Worm (Caenorhabditis elegans) whole organism, early embryonic: ENCODE measurements around the gene ets-5.

Experiments
- B0310.2 ChIP-seq: sonication (generic microtip); optimal IDR thresholded peaks from 2 replicates; lab custom pipeline; 2016; ENCODE audit warnings: mild to moderate bottlenecking, missing genetic modification characterization, missing compliant biosample characterization
- F13C5.2 ChIP-seq: sonication (generic microtip); optimal IDR thresholded peaks from 2 replicates; lab custom pipeline; 2017; ENCODE audit warnings: mild to moderate bottlenecking, missing genetic modification characterization, inconsistent platforms, missing compliant biosample characterization
- aly-1 ChIP-seq: sonication (generic microtip); optimal IDR thresholded peaks from 2 replicates; lab custom pipeline; 2016; ENCODE audit warnings: missing genetic modification characterization, missing compliant biosample characterization
- ama-1 ChIP-seq: fragments of 150-350 bp; optimal IDR thresholded peaks from 2 replicates; lab custom pipeline; 2014
- ceh-13 ChIP-seq: fragments of 200-800 bp; sonication (Bioruptor generic); optimal IDR thresholded peaks from 2 replicates; lab custom pipeline; 2018; ENCODE audit warnings: mild to moderate bottlenecking, missing genetic modification characterization, missing compliant biosample characterization
- ceh-36 ChIP-seq: sonication (generic microtip); optimal IDR thresholded peaks from 2 replicates; lab custom pipeline; 2016; ENCODE audit warnings: missing genetic modification characterization, inconsistent platforms, missing compliant biosample characterization
- ets-7 ChIP-seq: sonication (generic microtip); optimal IDR thresholded peaks from 2 replicates; lab custom pipeline; 2016; ENCODE audit warnings: missing genotype, missing genetic modification characterization, missing compliant biosample characterization
- flt-1 ChIP-seq: fragments of 200-800 bp; sonication (Bioruptor generic); IDR thresholded peaks from 2 replicates; pipeline ENCODE4 v1.3.6; 2022; ENCODE audit warnings: missing genetic modification characterization, missing compliant biosample characterization
- hmbx-1 ChIP-seq: sonication (generic microtip); optimal IDR thresholded peaks from 2 replicates; lab custom pipeline; 2016; ENCODE audit warnings: mild to moderate bottlenecking, missing genetic modification characterization, missing compliant biosample characterization
- hmg-4 ChIP-seq: fragments of 200-800 bp; sonication (Bioruptor generic); optimal IDR thresholded peaks from 2 replicates; lab custom pipeline; 2018; ENCODE audit warnings: mild to moderate bottlenecking, missing genetic modification characterization, missing compliant biosample characterization
- hnd-1 ChIP-seq: sonication (generic microtip); optimal IDR thresholded peaks from 2 replicates; lab custom pipeline; 2016; ENCODE audit warnings: missing genetic modification characterization, missing compliant biosample characterization
- pes-1 ChIP-seq: fragments of 200-800 bp; sonication (Bioruptor generic); IDR thresholded peaks from 2 replicates; pipeline ENCODE4 v1.3.6; 2022; ENCODE audit warnings: missing genetic modification reagents, missing genetic modification characterization, missing compliant biosample characterization
- scrt-1 ChIP-seq: fragments of 200-800 bp; sonication (Bioruptor generic); IDR thresholded peaks from 2 replicates; pipeline ENCODE4 v1.3.6; 2022; ENCODE audit warnings: missing genetic modification characterization, missing compliant biosample characterization
- sea-1 ChIP-seq: fragments of 200-800 bp; sonication (Bioruptor generic); conservative IDR thresholded peaks from 2 replicates; pipeline ENCODE4 v1.3.6; 2022; ENCODE audit warnings: missing genetic modification characterization, missing compliant biosample characterization
- tbx-11 ChIP-seq: fragments of 200-800 bp; sonication (Bioruptor generic); IDR thresholded peaks from 2 replicates; pipeline ENCODE4 v1.3.6; 2022; ENCODE audit warnings: missing genetic modification characterization, missing compliant biosample characterization
- tbx-37 ChIP-seq: fragments of 200-800 bp; sonication (Bioruptor generic); conservative IDR thresholded peaks from 2 replicates; pipeline ENCODE4 v1.3.6; 2022; ENCODE audit warnings: missing genetic modification reagents, missing genetic modification characterization, missing compliant biosample characterization
- tra-4 ChIP-seq: sonication (generic microtip); optimal IDR thresholded peaks from 2 replicates; lab custom pipeline; 2017; ENCODE audit warnings: missing genetic modification characterization, missing compliant biosample characterization

ets-5 gene

DNA sequence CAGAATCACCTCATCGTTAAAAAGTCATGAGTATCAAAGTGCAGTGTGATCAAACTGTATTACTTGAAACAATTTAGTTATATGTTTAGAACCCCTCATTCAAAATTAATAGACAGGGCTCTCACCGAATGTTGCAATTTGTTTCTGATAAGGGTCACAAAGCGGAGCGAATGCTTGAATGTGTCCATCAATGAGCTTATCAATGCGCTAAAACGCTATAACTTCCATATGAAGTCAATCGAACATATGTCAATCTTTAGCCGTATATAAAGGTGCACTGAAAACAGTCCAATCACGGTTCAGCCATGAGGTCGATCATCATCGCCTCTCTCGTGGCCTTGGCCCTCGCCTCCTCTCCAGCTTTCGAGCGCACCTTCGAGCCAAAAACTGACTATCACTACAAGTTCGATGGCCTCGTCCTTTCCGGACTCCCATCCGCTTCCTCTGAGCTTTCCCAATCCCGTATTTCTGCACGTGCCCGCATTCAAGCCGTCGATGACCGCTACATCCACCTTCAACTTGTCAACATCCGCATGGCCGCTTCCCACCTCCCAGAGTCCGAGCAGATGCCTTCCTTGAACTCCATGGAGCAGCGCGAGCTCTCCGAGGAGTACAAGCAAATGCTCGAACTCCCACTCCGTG is 16.5 kb upstream of the ets-5 start, which contains the start of gene vit-2:
vit-2 (plus strand) TSS at position 305 of the 642 bp plus-strand sequence.
- TF ChIP-seq tra-4 (tag; lab: Kevin White, UChicago) (no peak), ceh-36 (no peak), hmbx-1 (tag; lab: Kevin White, UChicago) (no peak), flt-1 (GFP tag; lab: Robert Waterston, UW) (no peak), aly-1 (tag; lab: Kevin White, UChicago) (no peak), B0310.2 (tag; lab: Kevin White, UChicago) (no peak), hnd-1 (tag; lab: Kevin White, UChicago) (no peak), hmg-4 (GFP tag; lab: Kevin White, UChicago) (no peak), tbx-37 (GFP tag; lab: Robert Waterston, UW) (no peak), tbx-11 (GFP tag; lab: Robert Waterston, UW) (no peak)

DNA sequence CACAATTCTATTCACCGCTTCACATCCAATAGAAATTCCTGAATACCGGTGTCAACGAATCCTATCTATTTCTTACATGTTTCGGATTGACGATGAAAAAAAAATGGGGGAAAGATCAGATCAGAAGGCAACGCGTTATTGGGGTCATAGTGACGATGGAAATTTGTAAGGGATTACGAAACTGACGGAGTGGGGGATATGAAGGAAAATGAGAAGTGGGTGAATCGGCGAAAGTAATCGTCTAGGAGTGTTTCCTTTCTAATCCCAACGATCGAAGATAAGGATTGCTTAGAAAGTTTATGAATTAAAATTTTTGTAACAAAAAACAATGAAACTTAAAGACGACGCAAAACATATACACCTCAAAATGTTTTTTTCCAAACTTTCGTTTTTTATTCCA is 14.6 kb upstream of the ets-5 start:
- TF ChIP-seq tra-4 (tag; lab: Kevin White, UChicago) (no peak), flt-1 (GFP tag; lab: Robert Waterston, UW) (no peak), sea-1 (GFP tag; lab: Robert Waterston, UW) (no peak), tbx-11 (GFP tag; lab: Robert Waterston, UW) (no peak), aly-1 (tag; lab: Kevin White, UChicago) (no peak), hmbx-1 (tag; lab: Kevin White, UChicago) (no peak), ceh-36 (no peak), ets-7 (tag; lab: Kevin White, UChicago) (no peak), hmg-4 (GFP tag; lab: Kevin White, UChicago) (no peak), scrt-1 (GFP tag; lab: Robert Waterston, UW) (no peak), ama-1 (no peak), ceh-13 (GFP tag; lab: Kevin White, UChicago) (no peak), hnd-1 (tag; lab: Kevin White, UChicago) (no peak), F13C5.2 (tag; lab: Kevin White, UChicago) (no peak), B0310.2 (tag; lab: Kevin White, UChicago) (no peak), pes-1 (GFP tag; lab: Robert Waterston, UW) (no peak), tbx-37 (GFP tag; lab: Robert Waterston, UW) (no peak)

DNA sequence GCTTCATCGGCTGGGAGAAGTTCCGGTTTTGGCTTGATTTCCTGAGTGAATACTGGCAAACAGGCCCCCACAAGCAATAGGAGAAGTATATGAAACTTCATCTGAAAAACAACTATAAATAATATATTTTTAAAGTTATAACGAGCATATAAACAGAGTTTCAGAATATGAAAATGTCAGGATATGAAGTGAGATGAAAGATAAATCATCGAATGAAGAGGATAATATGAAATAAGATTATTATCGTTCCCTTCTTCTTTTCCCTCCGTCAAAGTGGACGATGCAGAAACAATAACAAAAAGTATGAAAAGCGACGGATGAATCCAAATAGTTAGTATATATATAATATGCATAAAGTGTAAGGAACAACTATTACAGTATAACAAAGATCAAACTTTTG is 12.6 kb upstream of the ets-5 start, which contains the start of gene acn-1:
acn-1 (minus strand) TSS at position 101 of the 400 bp plus-strand sequence.
- TF ChIP-seq tra-4 (tag; lab: Kevin White, UChicago) (no peak), hmbx-1 (tag; lab: Kevin White, UChicago) (no peak), scrt-1 (GFP tag; lab: Robert Waterston, UW) (no peak), tbx-37 (GFP tag; lab: Robert Waterston, UW) (no peak), hnd-1 (tag; lab: Kevin White, UChicago) (no peak), flt-1 (GFP tag; lab: Robert Waterston, UW) (no peak), ceh-36 (no peak), sea-1 (GFP tag; lab: Robert Waterston, UW) (no peak), ets-7 (tag; lab: Kevin White, UChicago) (no peak), ama-1 (no peak), hmg-4 (GFP tag; lab: Kevin White, UChicago) (no peak), F13C5.2 (tag; lab: Kevin White, UChicago) (no peak), tbx-11 (GFP tag; lab: Robert Waterston, UW) (no peak), aly-1 (tag; lab: Kevin White, UChicago) (no peak), pes-1 (GFP tag; lab: Robert Waterston, UW) (no peak), ceh-13 (GFP tag; lab: Kevin White, UChicago) (no peak)

DNA sequence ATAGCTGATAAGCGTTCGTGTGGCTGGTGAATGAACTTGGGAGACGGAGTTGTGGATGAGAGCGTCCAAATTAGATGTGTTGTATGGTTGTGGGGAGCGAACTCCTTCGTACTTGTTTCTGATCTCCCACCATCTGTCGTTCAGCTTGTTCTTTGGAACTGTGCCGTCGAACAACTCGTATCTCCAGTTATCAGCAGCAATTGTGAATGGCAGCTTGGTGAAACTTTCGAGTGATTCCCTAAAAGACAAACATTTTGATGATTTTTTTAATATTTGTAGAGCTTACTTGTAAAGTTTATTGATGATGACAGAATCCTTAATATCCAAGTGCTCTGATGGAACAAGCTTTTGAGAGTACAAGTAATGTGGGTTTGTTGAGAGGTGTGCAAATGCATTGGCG is 9.7 kb upstream of the ets-5 start:
- TF ChIP-seq hmbx-1 (tag; lab: Kevin White, UChicago), result no peak
- no peak for TF ChIP-seq tra-4 (tag; lab: Kevin White, UChicago)
- TF ChIP-seq tbx-37 (GFP tag; lab: Robert Waterston, UW), result no peak
- no peak for TF ChIP-seq hmg-4 (GFP tag; lab: Kevin White, UChicago)
- TF ChIP-seq ceh-13 (GFP tag; lab: Kevin White, UChicago), result no peak
- TF ChIP-seq ceh-36, result no peak
- TF ChIP-seq ama-1, result no peak
- TF ChIP-seq hnd-1 (tag; lab: Kevin White, UChicago), result no peak
- TF ChIP-seq scrt-1 (GFP tag; lab: Robert Waterston, UW), result no peak
- TF ChIP-seq B0310.2 (tag; lab: Kevin White, UChicago), result no peak
- TF ChIP-seq flt-1 (GFP tag; lab: Robert Waterston, UW), result no peak
- TF ChIP-seq aly-1 (tag; lab: Kevin White, UChicago), result no peak
- no peak for TF ChIP-seq tbx-11 (GFP tag; lab: Robert Waterston, UW)
- no peak for TF ChIP-seq sea-1 (GFP tag; lab: Robert Waterston, UW)
- no peak for TF ChIP-seq F13C5.2 (tag; lab: Kevin White, UChicago)

DNA sequence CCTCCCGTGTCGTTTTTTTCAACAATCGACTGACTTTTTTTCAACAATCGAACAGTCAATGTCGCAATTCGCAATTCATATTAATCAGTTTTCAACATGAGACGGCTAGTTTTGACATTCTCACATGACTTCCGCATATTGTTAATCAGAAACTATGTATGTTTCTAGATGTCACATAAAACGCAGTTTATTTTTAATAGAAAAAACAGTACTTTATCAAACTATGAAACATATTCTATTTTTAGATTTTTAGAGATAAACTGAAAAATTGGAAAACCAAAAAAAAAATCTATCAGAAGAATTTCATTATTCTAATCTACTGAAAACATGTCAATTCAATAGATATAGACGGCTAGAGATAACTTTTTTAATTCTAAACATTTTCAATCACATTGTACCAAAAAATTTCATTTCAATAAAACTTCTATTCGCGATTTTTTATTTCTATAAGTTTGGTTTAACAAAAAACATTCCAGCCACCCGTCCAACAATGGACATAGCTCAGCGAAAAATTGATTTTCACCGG is 3.1 kb upstream of the ets-5 start, which contains the start of gene pnk-4:
pnk-4 (plus strand) TSS at position 476 of the 526 bp plus-strand sequence.
- no peak for TF ChIP-seq scrt-1 (GFP tag; lab: Robert Waterston, UW)
- TF ChIP-seq sea-1 (GFP tag; lab: Robert Waterston, UW), result no peak
- no peak for TF ChIP-seq ets-7 (tag; lab: Kevin White, UChicago)
- TF ChIP-seq ceh-13 (GFP tag; lab: Kevin White, UChicago), result no peak

DNA sequence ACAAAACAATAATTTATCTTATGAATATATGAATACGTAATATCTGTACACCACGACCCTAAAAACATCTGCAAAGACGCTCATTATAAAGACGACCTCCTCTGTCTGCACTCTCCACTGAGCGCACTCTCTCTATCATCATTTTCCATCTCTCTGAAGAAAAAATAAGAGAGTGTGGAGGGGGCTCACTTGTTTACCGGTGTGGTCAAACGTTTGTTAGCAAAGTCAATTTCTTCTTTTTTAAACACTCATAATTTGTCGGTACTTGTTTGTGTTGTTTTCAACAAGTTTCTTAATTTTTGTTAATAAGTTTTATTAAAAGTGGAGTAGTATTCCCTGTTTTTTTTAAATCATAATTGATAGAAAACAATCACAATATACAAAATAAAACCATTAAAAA is 1.9 kb upstream of the ets-5 start:
- TF ChIP-seq ets-7 (tag; lab: Kevin White, UChicago) (no peak), ceh-13 (GFP tag; lab: Kevin White, UChicago) (no peak), hmbx-1 (tag; lab: Kevin White, UChicago) (no peak), ama-1 (no peak), pes-1 (GFP tag; lab: Robert Waterston, UW) (no peak), hnd-1 (tag; lab: Kevin White, UChicago) (no peak), tra-4 (tag; lab: Kevin White, UChicago) (no peak), flt-1 (GFP tag; lab: Robert Waterston, UW) (no peak), F13C5.2 (tag; lab: Kevin White, UChicago) (no peak), tbx-37 (GFP tag; lab: Robert Waterston, UW) (no peak), scrt-1 (GFP tag; lab: Robert Waterston, UW) (no peak), aly-1 (tag; lab: Kevin White, UChicago) (no peak), tbx-11 (GFP tag; lab: Robert Waterston, UW) (no peak)
